Worm (Caenorhabditis elegans): ENCODE results near the gene asp-6.

asp-6 gene

DNA sequence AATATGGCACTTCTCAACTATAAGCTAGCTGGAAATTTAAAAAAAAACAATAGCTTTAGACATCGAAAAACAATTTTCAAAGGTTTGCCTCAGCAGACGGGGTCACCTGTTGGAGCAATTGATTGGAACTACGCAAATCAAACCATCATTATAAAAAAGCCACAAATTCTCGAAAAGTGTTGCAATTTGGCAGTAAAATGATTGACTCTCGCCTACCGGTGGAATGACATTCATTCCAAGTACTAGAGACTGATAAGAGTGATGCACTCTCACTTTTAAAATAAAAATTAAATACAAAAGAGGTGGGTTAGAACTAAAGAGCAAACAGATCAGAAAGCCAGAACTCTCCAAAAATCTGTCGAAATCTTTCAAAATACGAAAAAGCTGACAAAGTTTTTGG is 16.7 kb upstream of the asp-6 start:
- TF ChIP-seq pes-1 (GFP tag; IDR thresholded peaks at IDR 0.05) (no peak), F13C5.2 (tag; optimal IDR thresholded peaks at IDR 0.05) (no peak), tbx-37 (GFP tag; conservative IDR thresholded peaks at IDR 0.05) (no peak), ceh-36 (tag; optimal IDR thresholded peaks at IDR 0.05) (no peak), hnd-1 (tag; optimal IDR thresholded peaks at IDR 0.05) (no peak), ama-1 (optimal IDR thresholded peaks at IDR 0.05) (no peak), flt-1 (GFP tag; IDR thresholded peaks at IDR 0.05) (no peak), aly-1 (tag; optimal IDR thresholded peaks at IDR 0.05) (no peak), tbx-11 (GFP tag; IDR thresholded peaks at IDR 0.05) (no peak), scrt-1 (GFP tag; IDR thresholded peaks at IDR 0.05) (no peak), sea-1 (GFP tag; conservative IDR thresholded peaks at IDR 0.05) (no peak)

DNA sequence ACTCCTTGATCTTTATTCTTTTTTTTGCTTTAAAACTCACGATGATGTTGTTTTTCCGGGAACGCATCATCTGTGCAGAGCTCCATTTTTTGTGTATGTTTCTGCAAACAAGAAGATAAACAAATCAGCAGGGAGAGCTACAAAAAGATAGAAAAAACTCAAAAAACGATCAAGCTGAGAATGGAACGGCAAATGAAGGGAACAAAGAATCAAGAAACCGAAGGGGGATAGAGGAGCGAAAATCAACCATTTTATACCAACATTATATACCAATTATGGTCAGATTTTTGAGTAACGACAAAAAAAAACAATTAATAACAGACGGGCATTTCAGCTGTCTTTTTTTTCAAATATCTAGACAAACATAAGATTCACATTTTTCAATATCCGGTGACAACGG is 16.1 kb upstream of the asp-6 start, which contains the start of gene slc-17.5:
Gene slc-17.5, minus strand, starts transcription at position 101 of the 400 bp plus-strand sequence.
- TF ChIP-seq hmg-4 (GFP tag; optimal IDR thresholded peaks at IDR 0.05) (no peak), ets-7 (tag; optimal IDR thresholded peaks at IDR 0.05) (no peak), ceh-13 (GFP tag; optimal IDR thresholded peaks at IDR 0.05) (no peak), B0310.2 (tag; optimal IDR thresholded peaks at IDR 0.05) (no peak), ama-1 (optimal IDR thresholded peaks at IDR 0.05) (no peak), tbx-11 (GFP tag; IDR thresholded peaks at IDR 0.05) (no peak), hmbx-1 (tag; optimal IDR thresholded peaks at IDR 0.05) (no peak), hnd-1 (tag; optimal IDR thresholded peaks at IDR 0.05) (no peak), scrt-1 (GFP tag; IDR thresholded peaks at IDR 0.05) (no peak), flt-1 (GFP tag; IDR thresholded peaks at IDR 0.05) (no peak), tra-4 (tag; optimal IDR thresholded peaks at IDR 0.05) (no peak), sea-1 (GFP tag; conservative IDR thresholded peaks at IDR 0.05) (no peak), pes-1 (GFP tag; IDR thresholded peaks at IDR 0.05) (no peak), F13C5.2 (tag; optimal IDR thresholded peaks at IDR 0.05) (no peak), aly-1 (tag; optimal IDR thresholded peaks at IDR 0.05) (no peak), tbx-37 (GFP tag; conservative IDR thresholded peaks at IDR 0.05) (no peak), ceh-36 (tag; optimal IDR thresholded peaks at IDR 0.05) (no peak)

DNA sequence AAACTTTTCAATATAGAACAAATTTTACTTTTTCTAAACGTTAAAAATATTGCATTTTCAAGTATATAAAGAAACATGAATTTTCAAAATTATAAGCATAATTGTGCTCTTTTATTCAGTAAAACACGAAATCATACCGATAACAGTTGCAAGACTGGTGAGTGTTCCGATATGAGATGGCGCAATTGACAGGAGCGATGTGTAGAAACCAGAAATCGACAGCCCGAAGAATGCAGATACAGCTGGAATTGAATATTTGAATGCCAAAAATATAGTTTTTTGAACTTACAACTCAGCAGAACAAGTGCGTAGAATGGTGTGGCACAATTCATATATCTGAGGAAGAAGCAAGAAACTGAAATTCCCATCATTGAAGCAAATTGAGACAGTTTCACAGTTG is 14.2 kb upstream of the asp-6 start:
- TF ChIP-seq ets-7 (tag; optimal IDR thresholded peaks at IDR 0.05) (no peak), F13C5.2 (tag; optimal IDR thresholded peaks at IDR 0.05) (no peak), hnd-1 (tag; optimal IDR thresholded peaks at IDR 0.05) (no peak), B0310.2 (tag; optimal IDR thresholded peaks at IDR 0.05) (no peak), tbx-11 (GFP tag; IDR thresholded peaks at IDR 0.05) (no peak), ceh-36 (tag; optimal IDR thresholded peaks at IDR 0.05) (no peak)

DNA sequence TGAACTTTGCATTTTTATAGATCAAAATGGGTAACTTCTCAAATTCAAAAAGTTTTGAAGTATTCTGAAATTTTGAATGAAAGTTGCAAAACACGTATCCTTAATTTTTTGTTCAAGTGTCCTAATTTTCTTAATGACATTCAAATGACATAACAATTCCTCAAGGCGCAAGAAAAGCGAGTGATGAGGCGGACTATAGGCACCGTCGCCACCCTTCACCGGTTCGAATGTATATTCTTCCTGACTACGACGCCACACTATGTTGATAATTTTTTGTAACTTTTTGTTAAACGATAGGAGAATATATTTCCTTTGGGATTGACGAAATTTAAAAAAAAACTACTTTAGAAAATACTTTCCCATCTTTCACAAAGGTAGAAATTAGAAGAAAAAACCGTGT is 12.9 kb upstream of the asp-6 start:
- TF ChIP-seq flt-1 (GFP tag; IDR thresholded peaks at IDR 0.05), result no peak
- no peak for TF ChIP-seq tra-4 (tag; optimal IDR thresholded peaks at IDR 0.05)
- TF ChIP-seq hnd-1 (tag; optimal IDR thresholded peaks at IDR 0.05), result no peak
- no peak for TF ChIP-seq hmg-4 (GFP tag; optimal IDR thresholded peaks at IDR 0.05)
- TF ChIP-seq B0310.2 (tag; optimal IDR thresholded peaks at IDR 0.05), result no peak

DNA sequence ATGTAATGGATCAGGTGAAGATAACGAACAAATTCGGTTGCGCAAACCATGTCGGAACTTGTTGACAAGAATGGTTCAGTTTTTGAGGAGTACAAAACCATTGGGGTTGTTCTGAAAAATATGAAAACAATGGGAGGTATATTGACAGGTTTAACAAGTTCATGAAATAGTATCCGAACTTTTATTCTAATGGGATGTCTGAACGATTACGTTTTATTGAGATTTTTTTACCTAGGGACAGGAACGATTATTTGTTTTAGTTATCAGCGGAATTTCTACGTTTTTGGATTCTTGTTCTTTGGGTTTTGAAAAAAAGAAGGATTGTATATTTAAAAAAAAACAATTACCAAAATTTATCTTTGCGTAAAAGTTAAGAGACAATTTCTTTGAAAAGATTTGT is 12.0 kb upstream of the asp-6 start, which contains the start of gene str-135:
Gene str-135, minus strand, starts transcription at position 101 of the 400 bp plus-strand sequence.
- no peak for TF ChIP-seq scrt-1 (GFP tag; IDR thresholded peaks at IDR 0.05)
- no peak for TF ChIP-seq flt-1 (GFP tag; IDR thresholded peaks at IDR 0.05)
- TF ChIP-seq ets-7 (tag; optimal IDR thresholded peaks at IDR 0.05), result no peak
- no peak for TF ChIP-seq B0310.2 (tag; optimal IDR thresholded peaks at IDR 0.05)
- TF ChIP-seq ama-1 (optimal IDR thresholded peaks at IDR 0.05), result no peak
- TF ChIP-seq tbx-11 (GFP tag; IDR thresholded peaks at IDR 0.05), result no peak
- TF ChIP-seq pes-1 (GFP tag; IDR thresholded peaks at IDR 0.05), result no peak
- no peak for TF ChIP-seq hmbx-1 (tag; optimal IDR thresholded peaks at IDR 0.05)
- TF ChIP-seq tbx-37 (GFP tag; conservative IDR thresholded peaks at IDR 0.05), result no peak
- no peak for TF ChIP-seq sea-1 (GFP tag; conservative IDR thresholded peaks at IDR 0.05)

DNA sequence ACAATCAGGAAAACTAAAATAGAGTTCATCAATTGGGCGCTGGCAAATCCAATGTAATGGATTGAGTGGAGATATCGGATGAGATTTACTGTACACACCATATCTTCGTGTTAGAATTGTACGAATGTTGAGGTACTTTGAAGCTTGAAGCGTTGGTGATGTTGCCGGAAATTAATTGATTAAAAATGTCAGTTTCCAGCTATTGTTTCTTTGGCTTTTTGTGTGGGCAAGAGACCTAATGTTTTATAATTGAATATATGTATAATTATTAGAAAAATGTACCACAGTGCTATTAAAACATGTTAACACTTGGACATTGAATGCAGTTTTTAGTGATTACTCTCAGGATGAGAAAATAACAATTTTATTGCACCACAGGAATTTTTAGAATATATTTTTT is 10.1 kb upstream of the asp-6 start, which contains the start of gene str-136:
Gene str-136, minus strand, starts transcription at position 101 of the 400 bp plus-strand sequence.
- TF ChIP-seq B0310.2 (tag; optimal IDR thresholded peaks at IDR 0.05) (no peak), hnd-1 (tag; optimal IDR thresholded peaks at IDR 0.05) (no peak), tbx-37 (GFP tag; conservative IDR thresholded peaks at IDR 0.05) (no peak), flt-1 (GFP tag; IDR thresholded peaks at IDR 0.05) (no peak), tra-4 (tag; optimal IDR thresholded peaks at IDR 0.05) (no peak), pes-1 (GFP tag; IDR thresholded peaks at IDR 0.05) (no peak), scrt-1 (GFP tag; IDR thresholded peaks at IDR 0.05) (no peak), ceh-13 (GFP tag; optimal IDR thresholded peaks at IDR 0.05) (no peak), F13C5.2 (tag; optimal IDR thresholded peaks at IDR 0.05) (no peak), hmg-4 (GFP tag; optimal IDR thresholded peaks at IDR 0.05) (no peak), tbx-11 (GFP tag; IDR thresholded peaks at IDR 0.05) (no peak)

DNA sequence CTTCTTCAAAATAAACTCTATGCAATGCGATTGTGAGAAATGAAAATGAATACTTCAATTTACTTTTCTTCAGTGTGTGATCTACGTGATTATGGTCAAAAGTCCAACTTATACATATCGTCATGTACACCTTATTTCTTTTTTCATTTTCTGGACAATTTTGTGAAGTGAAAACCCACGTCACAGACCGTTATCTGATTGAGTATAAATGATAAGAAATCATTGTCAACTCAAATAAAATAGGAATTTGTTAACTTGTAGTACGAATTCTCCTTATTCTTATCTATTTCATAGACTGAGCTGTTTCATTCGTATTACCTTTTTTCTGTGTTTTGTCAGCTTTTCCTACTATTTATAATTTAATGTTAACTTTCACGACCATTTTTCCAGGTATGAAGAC is 3.3 kb upstream of the asp-6 start, which contains the start of gene asp-5:
Gene asp-5, plus strand, starts transcription at position 391 of the 400 bp plus-strand sequence.
- TF ChIP-seq hmbx-1 (tag; optimal IDR thresholded peaks at IDR 0.05) (no peak), ets-7 (tag; optimal IDR thresholded peaks at IDR 0.05) (no peak), ceh-13 (GFP tag; optimal IDR thresholded peaks at IDR 0.05) (no peak), tbx-11 (GFP tag; IDR thresholded peaks at IDR 0.05) (no peak), B0310.2 (tag; optimal IDR thresholded peaks at IDR 0.05) (no peak), sea-1 (GFP tag; conservative IDR thresholded peaks at IDR 0.05) (no peak), pes-1 (GFP tag; IDR thresholded peaks at IDR 0.05) (no peak), hnd-1 (tag; optimal IDR thresholded peaks at IDR 0.05) (no peak), flt-1 (GFP tag; IDR thresholded peaks at IDR 0.05) (no peak), aly-1 (tag; optimal IDR thresholded peaks at IDR 0.05) (no peak), ama-1 (optimal IDR thresholded peaks at IDR 0.05) (no peak), ceh-36 (tag; optimal IDR thresholded peaks at IDR 0.05) (no peak), tra-4 (tag; optimal IDR thresholded peaks at IDR 0.05) (no peak), scrt-1 (GFP tag; IDR thresholded peaks at IDR 0.05) (no peak)

DNA sequence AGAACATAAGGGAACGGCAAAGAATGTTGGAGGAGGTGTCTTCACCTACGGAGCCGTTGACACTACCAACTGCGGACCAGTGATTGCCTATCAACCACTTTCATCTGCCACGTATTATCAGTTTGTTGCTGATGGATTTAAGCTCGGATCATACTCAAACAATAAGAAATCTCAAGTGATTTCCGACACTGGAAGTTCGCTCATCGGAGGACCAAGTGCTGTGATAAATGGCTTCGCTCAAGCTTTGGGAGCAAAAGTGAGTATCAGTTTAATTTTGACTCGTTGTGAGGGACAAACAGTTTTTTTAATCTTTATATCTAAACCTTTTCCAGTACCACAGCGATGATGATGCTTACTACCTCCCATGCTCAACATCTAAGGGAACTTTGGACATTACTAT is 2.7 kb upstream of the asp-6 start:
- TF ChIP-seq hmbx-1 (tag; optimal IDR thresholded peaks at IDR 0.05) (no peak), hmg-4 (GFP tag; optimal IDR thresholded peaks at IDR 0.05) (no peak), flt-1 (GFP tag; IDR thresholded peaks at IDR 0.05) (no peak), ceh-36 (tag; optimal IDR thresholded peaks at IDR 0.05) (no peak), pes-1 (GFP tag; IDR thresholded peaks at IDR 0.05) (no peak), ets-7 (tag; optimal IDR thresholded peaks at IDR 0.05) (no peak), ceh-13 (GFP tag; optimal IDR thresholded peaks at IDR 0.05) (no peak), aly-1 (tag; optimal IDR thresholded peaks at IDR 0.05) (no peak), scrt-1 (GFP tag; IDR thresholded peaks at IDR 0.05) (no peak), tra-4 (tag; optimal IDR thresholded peaks at IDR 0.05) (no peak), B0310.2 (tag; optimal IDR thresholded peaks at IDR 0.05) (no peak), ama-1 (optimal IDR thresholded peaks at IDR 0.05) (no peak), sea-1 (GFP tag; conservative IDR thresholded peaks at IDR 0.05) (no peak), tbx-37 (GFP tag; conservative IDR thresholded peaks at IDR 0.05) (no peak), F13C5.2 (tag; optimal IDR thresholded peaks at IDR 0.05) (no peak), tbx-11 (GFP tag; IDR thresholded peaks at IDR 0.05) (no peak), hnd-1 (tag; optimal IDR thresholded peaks at IDR 0.05) (no peak)
